Fruit fly (Drosophila melanogaster) whole organism, embryonic: ENCODE measurements around the gene CG13631.
A peak's percentile ranks its signal among the peaks of the same experiment; 100 is the strongest.

Experiments used
- Aef1 ChIP-seq: fragments of 200-800 bp; sonication (Bioruptor generic); IDR thresholded peaks from 3 replicates; pipeline ENCODE4 v1.3.6; 2022; ENCODE audit warnings: missing biosample characterization, missing genetic modification characterization
- CG10366 ChIP-seq: fragments of 200-800 bp; sonication (Bioruptor generic); IDR thresholded peaks from 2 replicates; pipeline ENCODE4 v1.3.6; 2022; ENCODE audit warnings: missing biosample characterization, missing genetic modification characterization
- CG10431 ChIP-seq: fragments of 200-800 bp; sonication (Bioruptor generic); optimal IDR thresholded peaks from 3 replicates; lab custom pipeline; 2018; ENCODE audit warnings: missing biosample characterization, mild to moderate bottlenecking, missing genetic modification characterization
- CG12155 ChIP-seq: fragments of 200-800 bp; sonication (Bioruptor generic); optimal IDR thresholded peaks from 3 replicates; lab custom pipeline; 2016; ENCODE audit warnings: missing biosample characterization, missing genetic modification characterization
- CG12769 ChIP-seq: fragments of 200-800 bp; sonication (Bioruptor generic); optimal IDR thresholded peaks from 2 replicates; lab custom pipeline; 2019; ENCODE audit warnings: missing biosample characterization, mild to moderate bottlenecking, missing genetic modification characterization, moderate library complexity
- CG13624 ChIP-seq: fragments of 200-800 bp; sonication (Bioruptor generic); optimal IDR thresholded peaks from 2 replicates; lab custom pipeline; 2016; ENCODE audit warnings: missing biosample characterization, missing genetic modification characterization
- CG14667 ChIP-seq: fragments of 200-800 bp; sonication (Bioruptor generic); IDR thresholded peaks from 2 replicates; pipeline ENCODE4 v1.3.6; 2022; ENCODE audit warnings: missing biosample characterization, missing genetic modification characterization
- CG1603 ChIP-seq: fragments of 200-800 bp; sonication (Bioruptor generic); optimal IDR thresholded peaks from 2 replicates; lab custom pipeline; 2019; ENCODE audit warnings: missing biosample characterization, mild to moderate bottlenecking, missing genetic modification characterization, moderate library complexity
- CG17328 ChIP-seq: fragments of 200-800 bp; sonication (Bioruptor generic); IDR thresholded peaks from 2 replicates; pipeline ENCODE4 v1.3.6; 2022; ENCODE audit warnings: missing biosample characterization, missing genetic modification characterization
- CG2889 ChIP-seq: fragments of 200-800 bp; sonication (Bioruptor generic); IDR thresholded peaks from 3 replicates; pipeline ENCODE4 v1.3.6; 2022; ENCODE audit warnings: missing biosample characterization, missing genetic modification characterization
- CG30431 ChIP-seq: fragments of 200-800 bp; sonication (Bioruptor generic); optimal IDR thresholded peaks from 2 replicates; lab custom pipeline; 2017; ENCODE audit warnings: missing biosample characterization, missing genetic modification characterization
- CG32532 ChIP-seq: fragments of 200-800 bp; sonication (Bioruptor generic); IDR thresholded peaks from 2 replicates; pipeline ENCODE4 v1.3.6; 2022; ENCODE audit warnings: missing biosample characterization, missing genetic modification characterization
- CG33213 ChIP-seq: fragments of 200-800 bp; sonication (Bioruptor generic); optimal IDR thresholded peaks from 3 replicates; lab custom pipeline; 2016; ENCODE audit warnings: missing biosample characterization, missing genetic modification characterization
- CG42726 ChIP-seq: fragments of 200-800 bp; sonication (Bioruptor generic); IDR thresholded peaks from 2 replicates; pipeline ENCODE4 v1.3.6; 2022; ENCODE audit warnings: missing biosample characterization, missing genetic modification characterization; ENCODE audit not compliant: partially characterized antibody
- CG4730 ChIP-seq: fragments of 200-800 bp; sonication (Bioruptor generic); IDR thresholded peaks from 2 replicates; pipeline ENCODE4 v1.3.6; 2022; ENCODE audit warnings: missing biosample characterization, missing genetic modification characterization
- CG5953 ChIP-seq: fragments of 200-800 bp; sonication (Bioruptor generic); IDR thresholded peaks from 2 replicates; pipeline ENCODE4 v1.3.6; 2022; ENCODE audit warnings: missing biosample characterization, missing genetic modification characterization
- CG6254 ChIP-seq: fragments of 200-800 bp; sonication (Bioruptor generic); optimal IDR thresholded peaks from 3 replicates; lab custom pipeline; 2017; ENCODE audit warnings: mild to moderate bottlenecking, missing biosample characterization, missing genetic modification reagents, missing genetic modification characterization
- CG9727 ChIP-seq: fragments of 200-800 bp; sonication (Bioruptor generic); optimal IDR thresholded peaks from 3 replicates; lab custom pipeline; 2017; ENCODE audit warnings: missing biosample characterization, mild to moderate bottlenecking, missing genetic modification characterization
- Camta ChIP-seq: fragments of 200-800 bp; sonication (Bioruptor generic); optimal IDR thresholded peaks from 2 replicates; lab custom pipeline; 2016; ENCODE audit warnings: missing biosample characterization, missing genetic modification characterization
- ERR ChIP-seq: fragments of 200-800 bp; sonication (Bioruptor generic); optimal IDR thresholded peaks from 2 replicates; lab custom pipeline; 2016; ENCODE audit warnings: missing biosample characterization, missing genetic modification characterization
- HLH3B ChIP-seq: fragments of 200-800 bp; sonication (Bioruptor generic); IDR thresholded peaks from 2 replicates; pipeline ENCODE4 v1.3.6; 2022; ENCODE audit warnings: missing biosample characterization, missing genetic modification characterization
- Hey ChIP-seq: fragments of 200-800 bp; sonication (Bioruptor generic); optimal IDR thresholded peaks from 3 replicates; lab custom pipeline; 2018; ENCODE audit warnings: missing biosample characterization, mild to moderate bottlenecking, missing genetic modification characterization
- HmgD ChIP-seq: fragments of 200-800 bp; sonication (Bioruptor generic); optimal IDR thresholded peaks from 3 replicates; lab custom pipeline; 2016; ENCODE audit warnings: missing biosample characterization, missing genetic modification characterization
- Kr ChIP-seq: fragments of 200-800 bp; sonication (Bioruptor generic); optimal IDR thresholded peaks from 2 replicates; lab custom pipeline; 2017; ENCODE audit warnings: missing biosample characterization, mild to moderate bottlenecking, missing genetic modification characterization
- MESR4 ChIP-seq: fragments of 200-800 bp; sonication (Bioruptor generic); optimal IDR thresholded peaks from 2 replicates; lab custom pipeline; 2018; ENCODE audit warnings: missing biosample characterization, mild to moderate bottlenecking, missing genetic modification characterization, moderate library complexity
- Max ChIP-seq: fragments of 200-800 bp; sonication (Bioruptor generic); optimal IDR thresholded peaks from 2 replicates; lab custom pipeline; 2016; ENCODE audit warnings: missing biosample characterization, mild to moderate bottlenecking, missing genetic modification characterization
- Mrtf ChIP-seq: fragments of 200-800 bp; sonication (Bioruptor generic); IDR thresholded peaks from 3 replicates; pipeline ENCODE4 v1.3.6; 2022; ENCODE audit warnings: missing biosample characterization, missing genetic modification characterization
- NK7.1 ChIP-seq: fragments of 200-800 bp; sonication (Bioruptor generic); optimal IDR thresholded peaks from 3 replicates; lab custom pipeline; 2016; ENCODE audit warnings: missing biosample characterization, missing genetic modification characterization
- Nf-YA ChIP-seq: fragments of 200-800 bp; sonication (Bioruptor generic); IDR thresholded peaks from 2 replicates; pipeline ENCODE4 v1.3.6; 2022; ENCODE audit warnings: missing biosample characterization, missing genetic modification characterization
- Nf-YC ChIP-seq: fragments of 200-800 bp; optimal IDR thresholded peaks from 3 replicates; lab custom pipeline; 2019; ENCODE audit warnings: missing biosample characterization, mild to moderate bottlenecking, missing genetic modification characterization, moderate library complexity
- Ssrp ChIP-seq: fragments of 200-800 bp; sonication (Bioruptor generic); optimal IDR thresholded peaks from 2 replicates; lab custom pipeline; 2018; ENCODE audit warnings: missing biosample characterization, mild to moderate bottlenecking, missing genetic modification characterization, moderate library complexity
- Tbp ChIP-seq: fragments of >200 bp; optimal IDR thresholded peaks from 2 replicates; lab custom pipeline; 2018; ENCODE audit warnings: missing biosample characterization, missing genetic modification characterization
- Vsx1 ChIP-seq: fragments of 200-800 bp; sonication (Bioruptor generic); optimal IDR thresholded peaks from 2 replicates; lab custom pipeline; 2017; ENCODE audit warnings: missing biosample characterization, mild to moderate bottlenecking, missing genetic modification characterization, missing genetic modification reagents
- ac ChIP-seq: fragments of 200-800 bp; sonication (Bioruptor generic); optimal IDR thresholded peaks from 3 replicates; lab custom pipeline; 2017; ENCODE audit warnings: missing biosample characterization, mild to moderate bottlenecking, missing genetic modification characterization
- amos ChIP-seq: fragments of 200-800 bp; sonication (Bioruptor generic); IDR thresholded peaks from 2 replicates; pipeline ENCODE4 v1.3.6; 2022; ENCODE audit warnings: missing biosample characterization, missing genetic modification characterization; ENCODE audit not compliant: partially characterized antibody
- br ChIP-seq: fragments of >200 bp; optimal IDR thresholded peaks from 2 replicates; lab custom pipeline; 2017
- dm ChIP-seq: fragments of 200-800 bp; sonication (Bioruptor generic); optimal IDR thresholded peaks from 3 replicates; lab custom pipeline; 2016; ENCODE audit warnings: missing biosample characterization, missing genetic modification characterization
- insv ChIP-seq, 2 experiments: fragments of 200-800 bp; sonication (Bioruptor generic); optimal IDR thresholded peaks; 3 replicates each; lab custom pipeline; 2016 to 2018; ENCODE audit warnings: missing biosample characterization in 2 of 2, missing genetic modification characterization in 2 of 2
- jigr1 ChIP-seq: fragments of 200-800 bp; sonication (Bioruptor generic); IDR thresholded peaks from 3 replicates; pipeline ENCODE4 v1.3.6; 2022; ENCODE audit warnings: missing biosample characterization, missing genetic modification characterization
- klu ChIP-seq: fragments of 200-800 bp; sonication (Bioruptor generic); IDR thresholded peaks from 2 replicates; pipeline ENCODE4 v1.3.6; 2022; ENCODE audit warnings: missing biosample characterization, missing genetic modification characterization
- nerfin-2 ChIP-seq: fragments of 200-800 bp; sonication (Bioruptor generic); IDR thresholded peaks from 2 replicates; pipeline ENCODE4 v1.3.6; 2022; ENCODE audit warnings: missing biosample characterization, missing genetic modification characterization; ENCODE audit not compliant: partially characterized antibody
- repo ChIP-seq: fragments of 200-800 bp; sonication (Bioruptor generic); optimal IDR thresholded peaks from 2 replicates; lab custom pipeline; 2016; ENCODE audit warnings: missing biosample characterization, missing genetic modification characterization
- sob ChIP-seq: fragments of 200-800 bp; sonication (Bioruptor generic); IDR thresholded peaks from 2 replicates; pipeline ENCODE4 v1.3.6; 2022; ENCODE audit warnings: missing biosample characterization, missing genetic modification characterization
- sug ChIP-seq: fragments of 200-800 bp; optimal IDR thresholded peaks from 2 replicates; lab custom pipeline; 2019; ENCODE audit warnings: missing biosample characterization, mild to moderate bottlenecking, missing genetic modification characterization, moderate library complexity
- tap ChIP-seq: fragments of 200-800 bp; optimal IDR thresholded peaks from 3 replicates; lab custom pipeline; 2019; ENCODE audit warnings: missing biosample characterization, mild to moderate bottlenecking, missing genetic modification characterization, moderate library complexity
- tin ChIP-seq: fragments of 200-800 bp; sonication (Bioruptor generic); optimal IDR thresholded peaks from 3 replicates; lab custom pipeline; 2016; ENCODE audit warnings: missing biosample characterization, missing genetic modification characterization
- vnd ChIP-seq: fragments of 200-800 bp; sonication (Bioruptor generic); IDR thresholded peaks from 3 replicates; pipeline ENCODE4 v1.3.6; 2022; ENCODE audit warnings: missing biosample characterization, missing genetic modification characterization; ENCODE audit not compliant: partially characterized antibody
- vvl ChIP-seq: fragments of 200-800 bp; sonication (Bioruptor generic); IDR thresholded peaks from 2 replicates; pipeline ENCODE4 v1.3.6; 2022; ENCODE audit warnings: missing biosample characterization, missing genetic modification characterization
- wor ChIP-seq: fragments of 200-800 bp; sonication (Bioruptor generic); IDR thresholded peaks from 2 replicates; pipeline ENCODE4 v1.3.6; 2022; ENCODE audit warnings: missing biosample characterization, missing genetic modification characterization
- yki ChIP-seq: fragments of >200 bp; optimal IDR thresholded peaks from 3 replicates; lab custom pipeline; 2018
- z ChIP-seq: fragments of 200-800 bp; sonication (Bioruptor generic); IDR thresholded peaks from 3 replicates; pipeline ENCODE4 v1.3.6; 2022; ENCODE audit warnings: missing biosample characterization, missing genetic modification characterization

CG13631 gene

DNA sequence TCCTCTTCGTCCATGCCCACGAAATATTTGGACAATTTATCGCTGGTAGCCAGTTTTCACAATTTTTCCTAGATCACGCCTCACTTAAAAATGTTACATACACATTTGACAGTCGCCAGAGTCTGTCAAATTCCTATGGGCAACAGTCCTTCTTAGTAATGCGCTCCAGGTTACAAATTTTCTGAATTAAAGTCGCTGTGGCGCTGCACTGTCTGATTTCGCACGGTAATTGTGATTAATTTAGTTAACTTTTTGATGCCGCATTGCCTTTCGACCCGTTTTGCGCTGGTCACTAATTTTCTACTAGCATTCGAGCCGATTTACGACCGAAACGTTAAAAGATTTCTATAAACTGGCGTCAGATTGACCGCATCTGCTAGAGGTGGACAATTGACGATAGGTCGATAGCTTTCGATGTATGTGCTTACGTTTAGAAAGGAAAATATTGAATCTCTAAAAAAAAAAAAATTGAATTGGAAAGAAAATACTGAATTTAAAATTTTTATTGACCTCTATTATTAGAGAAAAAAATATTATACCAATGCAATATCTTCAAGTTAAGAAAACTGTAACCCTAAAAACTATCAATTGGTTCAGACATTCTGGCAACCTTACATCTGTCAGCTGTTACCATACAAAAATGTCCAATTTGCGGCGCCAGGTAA is 44.6 kb downstream of the CG13631 start, which contains the start of the genes lili and CG34150 (continued):
- 0 out of 3 replicates have a peak, but pooled peaks have one; percentile 45 for TF ChIP-seq CG2889 (GFP tag; lab: Robert Waterston, UW)
- TF ChIP-seq vvl (GFP tag; lab: Robert Waterston, UW), result peak; percentile 85
- TF ChIP-seq wor, result 0 out of 2 replicates have a peak, but pooled peaks have one; percentile 26
- TF ChIP-seq CG1603, result peak; percentile 3
- TF ChIP-seq vnd, result peak; percentile 61
- peak in 1 of 2 experiments; percentile 32 for TF ChIP-seq insv (GFP tag; optimal IDR thresholded peaks at IDR 0.05; lab: Kevin White, UChicago)
- TF ChIP-seq Camta (GFP tag; lab: Kevin White, UChicago), result peak; percentile 67
- TF ChIP-seq Nf-YC (tag; lab: Kevin White, UChicago), result peak; percentile 75
- peak; percentile 63 for TF ChIP-seq CG10366 (GFP tag; lab: Robert Waterston, UW)
- peak; percentile 65 for TF ChIP-seq Ssrp (tag; lab: Kevin White, UChicago)
- no peak for TF ChIP-seq CG30431 (GFP tag; lab: Kevin White, UChicago)
- no peak for TF ChIP-seq Tbp (GFP tag; lab: Kevin White, UChicago)
- TF ChIP-seq CG32532, result peak; percentile 81
- TF ChIP-seq HLH3B, result peak; percentile 64
- no peak for TF ChIP-seq CG12769 (tag; lab: Kevin White, UChicago)
- no peak for TF ChIP-seq tap (tag; lab: Kevin White, UChicago)
- peak; percentile 82 for TF ChIP-seq sug (tag; lab: Kevin White, UChicago)
- TF ChIP-seq amos (GFP tag; lab: Robert Waterston, UW), result peak; percentile 79
- TF ChIP-seq MESR4 (GFP tag; lab: Kevin White, UChicago), result peak; percentile 65
- TF ChIP-seq CG33213 (GFP tag; lab: Kevin White, UChicago), result peak; percentile 54
- peak; percentile 62 for TF ChIP-seq ERR (GFP tag; lab: Kevin White, UChicago)
- TF ChIP-seq klu, result peak; percentile 69
- TF ChIP-seq CG13624 (GFP tag; lab: Kevin White, UChicago), result peak; percentile 88
- no peak for TF ChIP-seq Hey
- peak; percentile 56; the same call in 1 of the 2 replicates for TF ChIP-seq CG42726
- TF ChIP-seq CG14667 (GFP tag; lab: Robert Waterston, UW), result 0 out of 2 replicates have a peak, but pooled peaks have one; percentile 26
- TF ChIP-seq CG4730 (GFP tag; lab: Robert Waterston, UW), result peak; percentile 60
- TF ChIP-seq nerfin-2 (GFP tag; lab: Robert Waterston, UW), result no peak
- TF ChIP-seq yki, result no peak
- TF ChIP-seq jigr1 (GFP tag; lab: Robert Waterston, UW), result peak; percentile 36; the same call in 1 of the 3 replicates
- peak; percentile 30 for TF ChIP-seq CG10431 (GFP tag; lab: Kevin White, UChicago)
- TF ChIP-seq CG17328 (GFP tag; lab: Robert Waterston, UW), result peak; percentile 62
- TF ChIP-seq CG5953, result peak; percentile 33; the same call in 1 of the 2 replicates
- 0 out of 3 replicates have a peak, but pooled peaks have one; percentile 45 for TF ChIP-seq Mrtf (GFP tag; lab: Robert Waterston, UW)
- TF ChIP-seq HmgD (GFP tag; lab: Kevin White, UChicago), result no peak
- TF ChIP-seq br, result no peak
- peak; percentile 86 for TF ChIP-seq sob (GFP tag; lab: Robert Waterston, UW)
- peak; percentile 71 for TF ChIP-seq Aef1 (GFP tag; lab: Robert Waterston, UW)
- peak; percentile 82 for TF ChIP-seq CG12155
- TF ChIP-seq Vsx1 (GFP tag; lab: Kevin White, UChicago), result no peak
- peak; percentile 50; the same call in 1 of the 2 replicates for TF ChIP-seq Nf-YA (GFP tag; lab: Robert Waterston, UW)
- peak; percentile 77 for TF ChIP-seq tin (GFP tag; lab: Kevin White, UChicago)
- TF ChIP-seq Kr (GFP tag; lab: Kevin White, UChicago), result no peak
- peak; percentile 6 for TF ChIP-seq NK7.1 (GFP tag; lab: Kevin White, UChicago)
- TF ChIP-seq repo (GFP tag; lab: Kevin White, UChicago), result peak; percentile 53
- TF ChIP-seq ac, result no peak
- TF ChIP-seq CG6254 (GFP tag; lab: Kevin White, UChicago), result peak; percentile 15
- TF ChIP-seq CG9727 (GFP tag; lab: Kevin White, UChicago), result peak; percentile 72
- peak; percentile 79 for TF ChIP-seq Max
- TF ChIP-seq dm (GFP tag; lab: Kevin White, UChicago), result peak; percentile 30
- TF ChIP-seq z (GFP tag; lab: Robert Waterston, UW), result no peak
